Fruit fly (Drosophila melanogaster): ENCODE data around the gene Rpt3.

The Rpt3 gene

DNA sequence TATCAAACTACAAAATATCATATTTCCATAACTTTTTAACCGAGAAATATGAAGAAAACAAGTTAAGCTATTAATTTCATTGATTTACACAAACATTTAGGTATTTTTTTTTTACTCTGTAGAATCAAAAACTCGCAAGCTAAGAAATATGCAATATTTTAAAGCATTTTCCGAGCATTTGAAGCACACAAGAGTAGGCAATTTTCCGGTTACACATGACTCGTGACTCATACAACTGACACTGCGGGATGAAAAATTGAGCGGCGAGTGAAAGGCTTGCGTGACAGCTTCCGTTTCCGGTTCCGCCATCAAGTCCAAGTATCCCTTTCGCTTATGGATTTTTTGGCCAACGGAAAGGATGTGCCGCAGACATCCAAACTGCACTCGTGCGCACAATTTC, 37.5 kb upstream of the Rpt3 start:
- TF ChIP-seq Bgb (GFP tag; IDR thresholded peaks at IDR 0.05; ENCODE audit: partially characterized antibody) = no peak
- no peak for TF ChIP-seq Antp (GFP tag; optimal IDR thresholded peaks at IDR 0.05)
- no peak for TF ChIP-seq org-1 (GFP tag; optimal IDR thresholded peaks at IDR 0.05)
- TF ChIP-seq Med (GFP tag) = peak; percentile 74
- TF ChIP-seq CG9727 (GFP tag; optimal IDR thresholded peaks at IDR 0.05) = no peak
- no peak for TF ChIP-seq Abd-B (GFP tag; optimal IDR thresholded peaks at IDR 0.05)
- no peak for TF ChIP-seq pan (optimal IDR thresholded peaks at IDR 0.05)
- peak in 1 of 2 experiments; percentile 42 for TF ChIP-seq pan (GFP tag; optimal IDR thresholded peaks at IDR 0.05 in 1 of 2, IDR thresholded peaks at IDR 0.05 in 1 of 2)
- peak; percentile 17 for TF ChIP-seq Blimp-1 (GFP tag; optimal IDR thresholded peaks at IDR 0.05)
- no peak for TF ChIP-seq ab (GFP tag; optimal IDR thresholded peaks at IDR 0.05)
- TF ChIP-seq gem (tag; optimal IDR thresholded peaks at IDR 0.05) = peak; percentile 37
- TF ChIP-seq BtbVII (GFP tag; optimal IDR thresholded peaks at IDR 0.05) = no peak
- TF ChIP-seq insv (GFP tag; optimal IDR thresholded peaks at IDR 0.05) = no peak
- TF ChIP-seq Sox102F (GFP tag; optimal IDR thresholded peaks at IDR 0.05) = peak; percentile 29
- no peak for TF ChIP-seq slbo (GFP tag; IDR thresholded peaks at IDR 0.05)
- TF ChIP-seq lab (GFP tag; optimal IDR thresholded peaks at IDR 0.05) = peak; percentile 13
- no peak for TF ChIP-seq CG10654 (GFP tag; optimal IDR thresholded peaks at IDR 0.05)
- no peak for TF ChIP-seq CG30431 (GFP tag; optimal IDR thresholded peaks at IDR 0.05)
- peak; percentile 0 for TF ChIP-seq Hmr (GFP tag; optimal IDR thresholded peaks at IDR 0.05)
- TF ChIP-seq eve (GFP tag; optimal IDR thresholded peaks at IDR 0.05) = no peak
- TF ChIP-seq al (GFP tag; IDR thresholded peaks at IDR 0.05) = no peak
- TF ChIP-seq CG8290 (GFP tag; optimal IDR thresholded peaks at IDR 0.05) = no peak
- peak in 1 of 2 experiments; percentile 1 for TF ChIP-seq CG8290 (tag; optimal IDR thresholded peaks at IDR 0.05)
- TF ChIP-seq sens (GFP tag) = peak; percentile 63
- TF ChIP-seq PHDP (tag; optimal IDR thresholded peaks at IDR 0.05) = no peak
- peak; percentile 6 for TF ChIP-seq CTCF (GFP tag; optimal IDR thresholded peaks at IDR 0.05)
- peak; percentile 0 for TF ChIP-seq unpg (GFP tag; optimal IDR thresholded peaks at IDR 0.05)
- no peak for TF ChIP-seq abd-A (tag; optimal IDR thresholded peaks at IDR 0.05)
- 0 out of 2 replicates have a peak, but pooled peaks have one; percentile 12 for TF ChIP-seq sob (GFP tag; IDR thresholded peaks at IDR 0.05)
- TF ChIP-seq ken (GFP tag; IDR thresholded peaks at IDR 0.05) = 0 out of 3 replicates have a peak, but pooled peaks have one; percentile 22
- TF ChIP-seq bowl (GFP tag; IDR thresholded peaks at IDR 0.05) = no peak
- no peak for TF ChIP-seq disco-r (GFP tag; optimal IDR thresholded peaks at IDR 0.05)
- TF ChIP-seq tin (GFP tag; optimal IDR thresholded peaks at IDR 0.05) = no peak
- TF ChIP-seq Sry-δ (GFP tag; optimal IDR thresholded peaks at IDR 0.05) = no peak
- peak; percentile 78 for TF ChIP-seq Ets97D (GFP tag; optimal IDR thresholded peaks at IDR 0.05)
- no peak for TF ChIP-seq en (GFP tag; optimal IDR thresholded peaks at IDR 0.05)
- peak; percentile 43; the same call in 1 of the 3 replicates for TF ChIP-seq ci (GFP tag; IDR thresholded peaks at IDR 0.05)
- TF ChIP-seq CG17328 (GFP tag; IDR thresholded peaks at IDR 0.05) = 0 out of 2 replicates have a peak, but pooled peaks have one; percentile 27
- TF ChIP-seq kay (GFP tag; optimal IDR thresholded peaks at IDR 0.05) = peak; percentile 80

DNA sequence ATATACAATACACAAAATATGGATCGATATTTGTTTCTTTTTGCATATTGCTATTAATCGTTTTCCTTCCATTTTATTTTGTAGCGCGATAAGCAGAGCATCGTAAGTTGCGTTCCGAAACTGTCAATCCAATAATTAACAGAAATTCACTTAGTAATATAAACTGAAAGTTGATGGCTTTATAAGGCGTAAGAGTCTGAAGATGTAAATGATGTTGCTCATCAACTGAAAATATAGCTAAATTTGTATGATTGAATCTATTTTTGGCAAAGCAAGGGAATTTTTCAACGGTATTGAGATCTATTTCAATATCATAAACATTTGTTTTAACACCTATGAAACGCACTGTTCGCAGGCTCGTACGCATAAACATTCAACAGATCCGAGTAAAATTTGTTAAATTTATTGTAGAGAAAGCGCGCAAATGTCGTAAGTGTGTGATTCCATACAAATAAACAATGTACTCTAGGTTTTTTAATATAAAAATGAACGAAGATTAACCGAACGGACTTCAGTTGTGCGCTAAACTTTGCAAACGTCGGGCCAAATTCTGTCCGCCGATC, 36.0 kb upstream of the Rpt3 start, which contains the start of gene Vago:
Vago (plus strand) TSS at position 513 of the 563 bp plus-strand sequence.
- TF ChIP-seq CG9727 (GFP tag; optimal IDR thresholded peaks at IDR 0.05) = no peak
- no peak for TF ChIP-seq prd (optimal IDR thresholded peaks at IDR 0.05)
- TF ChIP-seq prd (GFP tag; IDR thresholded peaks at IDR 0.05) = no peak
- no peak for TF ChIP-seq Bteb2 (GFP tag; optimal IDR thresholded peaks at IDR 0.05)
- TF ChIP-seq CG17612 (GFP tag; IDR thresholded peaks at IDR 0.05) = no peak
- TF ChIP-seq schlank (tag; optimal IDR thresholded peaks at IDR 0.05) = no peak
- no peak for TF ChIP-seq CG4282 (GFP tag; optimal IDR thresholded peaks at IDR 0.05)
- no peak for TF ChIP-seq lab (GFP tag; optimal IDR thresholded peaks at IDR 0.05)
- peak; percentile 14 for TF ChIP-seq CG2678 (tag; optimal IDR thresholded peaks at IDR 0.05)
- 0 out of 3 replicates have a peak, but pooled peaks have one; percentile 15 for TF ChIP-seq row (GFP tag; IDR thresholded peaks at IDR 0.05)
- no peak for TF ChIP-seq rib (GFP tag; IDR thresholded peaks at IDR 0.05)
- no peak for TF ChIP-seq TFAM (GFP tag; optimal IDR thresholded peaks at IDR 0.05)
- 0 out of 3 replicates have a peak, but pooled peaks have one; percentile 30 for TF ChIP-seq CG11695 (GFP tag; IDR thresholded peaks at IDR 0.05)
- TF ChIP-seq ken (GFP tag; IDR thresholded peaks at IDR 0.05) = no peak
- TF ChIP-seq usp (GFP tag; optimal IDR thresholded peaks at IDR 0.05) = no peak
